Fruit fly (Drosophila melanogaster) whole organism, embryonic: ENCODE data around the gene CG10750.

ENCODE experiments used
- CG1647 ChIP-seq: fragments of 200-800 bp; sonication (Bioruptor generic); optimal IDR thresholded peaks from 3 replicates; lab custom pipeline; 2016; ENCODE audit warnings: missing biosample characterization, missing genetic modification characterization
- CG17612 ChIP-seq: fragments of 200-800 bp; sonication (Bioruptor generic); IDR thresholded peaks from 2 replicates; pipeline ENCODE4 v1.3.6; 2022; ENCODE audit warnings: missing biosample characterization, missing genetic modification characterization
- CG18476 ChIP-seq: fragments of 200-800 bp; sonication (Bioruptor generic); optimal IDR thresholded peaks from 2 replicates; lab custom pipeline; 2016; ENCODE audit warnings: missing biosample characterization, mild to moderate bottlenecking, missing genetic modification characterization
- CG9817 ChIP-seq: fragments of 200-800 bp; sonication (Bioruptor generic); optimal IDR thresholded peaks from 2 replicates; lab custom pipeline; 2018; ENCODE audit warnings: missing biosample characterization, mild to moderate bottlenecking, missing genetic modification characterization, moderate library complexity
- Dll ChIP-seq: fragments of 200-800 bp; sonication (Bioruptor generic); IDR thresholded peaks from 4 replicates; pipeline ENCODE4 v1.3.6; 2022; ENCODE audit warnings: missing biosample characterization, missing genetic modification characterization; ENCODE audit not compliant: partially characterized antibody
- HLHmδ ChIP-seq: fragments of 200-800 bp; sonication (Bioruptor generic); optimal IDR thresholded peaks from 2 replicates; lab custom pipeline; 2018; ENCODE audit warnings: missing biosample characterization, mild to moderate bottlenecking, missing genetic modification characterization, moderate library complexity
- Trl ChIP-seq, 3 experiments: fragments of >200 bp in 2 of 3; fragments of 200-800 bp in 1 of 3; sonication (Bioruptor generic) in 1 of 3; optimal IDR thresholded peaks; 2 replicates in 1 of 3; 3 replicates in 2 of 3; lab custom pipeline; 2016 to 2017; ENCODE audit warnings: missing biosample characterization in 1 of 3, missing genetic modification characterization in 1 of 3
- Xbp1 ChIP-seq: fragments of 200-800 bp; sonication (Bioruptor generic); optimal IDR thresholded peaks from 3 replicates; lab custom pipeline; 2016; ENCODE audit warnings: missing biosample characterization, mild to moderate bottlenecking, missing genetic modification characterization
- fd102C ChIP-seq: fragments of 200-800 bp; sonication (Bioruptor generic); optimal IDR thresholded peaks from 2 replicates; lab custom pipeline; 2018; ENCODE audit warnings: missing biosample characterization, mild to moderate bottlenecking, missing genetic modification characterization, moderate library complexity
- gce ChIP-seq: fragments of 200-800 bp; sonication (Bioruptor generic); IDR thresholded peaks from 3 replicates; pipeline ENCODE4 v1.3.6; 2022; ENCODE audit warnings: missing biosample characterization, missing genetic modification characterization
- slp2 ChIP-seq: fragments of 200-800 bp; sonication (Bioruptor generic); optimal IDR thresholded peaks from 2 replicates; lab custom pipeline; 2016; ENCODE audit warnings: missing biosample characterization, missing genetic modification characterization
- trem ChIP-seq: fragments of 200-800 bp; optimal IDR thresholded peaks from 3 replicates; lab custom pipeline; 2019; ENCODE audit warnings: missing biosample characterization, mild to moderate bottlenecking, missing genetic modification characterization, moderate library complexity
- vvl ChIP-seq: fragments of 200-800 bp; sonication (Bioruptor generic); IDR thresholded peaks from 2 replicates; pipeline ENCODE4 v1.3.6; 2022; ENCODE audit warnings: missing biosample characterization, missing genetic modification characterization

- TF ChIP-seq slp2 (GFP tag; lab: Kevin White, UChicago) (no peak), CG1647 (GFP tag; lab: Kevin White, UChicago) (no peak), CG9817 (tag; lab: Kevin White, UChicago) (no peak), fd102C (GFP tag; lab: Kevin White, UChicago) (no peak), Xbp1 (GFP tag; lab: Kevin White, UChicago) (no peak), CG17612 (GFP tag; lab: Robert Waterston, UW) (no peak), HLHmδ (GFP tag; lab: Kevin White, UChicago) (no peak), CG18476 (GFP tag; lab: Kevin White, UChicago) (no peak), trem (tag; lab: Kevin White, UChicago) (no peak), Trl (optimal IDR thresholded peaks at IDR 0.05; lab: Kevin White, UChicago) (no peak), Trl (GFP tag; optimal IDR thresholded peaks at IDR 0.05; lab: Kevin White, UChicago) (no peak), vvl (GFP tag; lab: Robert Waterston, UW) (no peak), gce (GFP tag; lab: Robert Waterston, UW) (no peak), Dll (GFP tag; lab: Robert Waterston, UW) (no peak)
Measured at dm6 chr2L:19328610-19329009, 28.6 kb downstream of the CG10750 start.
